Fruit fly (Drosophila melanogaster) Kc167 (cell line): Measurements from ENCODE around the gene CG6230.

ENCODE experiments used
- Myc ChIP-seq: fragments of >200 bp; optimal IDR thresholded peaks from 2 replicates; lab custom pipeline; 2017; ENCODE audit warnings: missing external identifiers
- Sin3A ChIP-seq: fragments of >200 bp; optimal IDR thresholded peaks from 2 replicates; lab custom pipeline; 2018; ENCODE audit warnings: missing external identifiers
- h ChIP-seq: fragments of >200 bp; optimal IDR thresholded peaks from 3 replicates; lab custom pipeline; 2018; ENCODE audit warnings: missing external identifiers
- insv ChIP-seq: fragments of >200 bp; optimal IDR thresholded peaks from 3 replicates; lab custom pipeline; 2018; ENCODE audit warnings: missing external identifiers
- psq ChIP-seq: fragments of >200 bp; optimal IDR thresholded peaks from 2 replicates; lab custom pipeline; 2017; ENCODE audit warnings: missing external identifiers
- ttk ChIP-seq: sonication (Bioruptor generic); optimal IDR thresholded peaks from 2 replicates; lab custom pipeline; 2017; ENCODE audit warnings: missing external identifiers

CG6230 gene

dm6 chr2L:11073947-11074346, 46.2 kb downstream of the CG6230 start:
- TF ChIP-seq ttk (lab: Kevin White, UChicago): no peak
- no peak for TF ChIP-seq Myc
- TF ChIP-seq insv (lab: Kevin White, UChicago): no peak
- TF ChIP-seq psq: no peak
- no peak for TF ChIP-seq h (lab: Kevin White, UChicago)
- no peak for TF ChIP-seq Sin3A

dm6 chr2L:11072880-11073279, 47.2 kb downstream of the CG6230 start:
- TF ChIP-seq Sin3A: no peak
- TF ChIP-seq insv (lab: Kevin White, UChicago): no peak
- no peak for TF ChIP-seq ttk (lab: Kevin White, UChicago)
- no peak for TF ChIP-seq Myc
- TF ChIP-seq h (lab: Kevin White, UChicago): no peak

dm6 chr2L:11072250-11072649, 47.9 kb downstream of the CG6230 start:
- no peak for TF ChIP-seq ttk (lab: Kevin White, UChicago)
- no peak for TF ChIP-seq h (lab: Kevin White, UChicago)
- TF ChIP-seq psq: no peak
- no peak for TF ChIP-seq Myc
- TF ChIP-seq Sin3A: no peak
- no peak for TF ChIP-seq insv (lab: Kevin White, UChicago)

dm6 chr2L:11070862-11071261, 49.3 kb downstream of the CG6230 start, which contains the start of gene CG14915:
Gene CG14915 (plus strand): TSS chr2L:11071027.
- TF ChIP-seq psq: no peak
- TF ChIP-seq insv (lab: Kevin White, UChicago): no peak
- no peak for TF ChIP-seq Myc
- TF ChIP-seq Sin3A: no peak
- TF ChIP-seq ttk (lab: Kevin White, UChicago): no peak
- TF ChIP-seq h (lab: Kevin White, UChicago): no peak

- no peak for TF ChIP-seq insv (lab: Kevin White, UChicago)
- TF ChIP-seq Myc: no peak
- no peak for TF ChIP-seq Sin3A
- no peak for TF ChIP-seq ttk (lab: Kevin White, UChicago)
- no peak for TF ChIP-seq psq
- TF ChIP-seq h (lab: Kevin White, UChicago): no peak
Measured at dm6 chr2L:11069475-11069874, 50.6 kb downstream of the CG6230 start.

dm6 chr2L:11068907-11069306, 51.2 kb downstream of the CG6230 start:
- no peak for TF ChIP-seq h (lab: Kevin White, UChicago)
- no peak for TF ChIP-seq Myc
- no peak for TF ChIP-seq insv (lab: Kevin White, UChicago)
- TF ChIP-seq ttk (lab: Kevin White, UChicago): no peak
- no peak for TF ChIP-seq psq
- TF ChIP-seq Sin3A: no peak

dm6 chr2L:11068441-11068840, 51.7 kb downstream of the CG6230 start:
- TF ChIP-seq Myc (no peak), ttk (lab: Kevin White, UChicago) (no peak), psq (no peak), insv (lab: Kevin White, UChicago) (no peak)

- TF ChIP-seq Sin3A (no peak), Myc (no peak), h (lab: Kevin White, UChicago) (no peak), ttk (lab: Kevin White, UChicago) (no peak), insv (lab: Kevin White, UChicago) (no peak), psq (no peak)
Measured at dm6 chr2L:11067970-11068369, 52.1 kb downstream of the CG6230 start.

- no peak for TF ChIP-seq h (lab: Kevin White, UChicago)
- no peak for TF ChIP-seq psq
- no peak for TF ChIP-seq Sin3A
- no peak for TF ChIP-seq insv (lab: Kevin White, UChicago)
- no peak for TF ChIP-seq Myc
- no peak for TF ChIP-seq ttk (lab: Kevin White, UChicago)
Measured at dm6 chr2L:11066887-11067459, 53.1 kb downstream of the CG6230 start, which contains the start of gene Samuel. Gene Samuel (minus strand): TSS chr2L:11066998.

- TF ChIP-seq h (lab: Kevin White, UChicago) (no peak), ttk (lab: Kevin White, UChicago) (no peak)
Measured at dm6 chr2L:11065932-11066823, 53.9 kb downstream of the CG6230 start.
